Worm (Caenorhabditis elegans): ENCODE results near the gene C45B11.5.

Gene C45B11.5

DNA sequence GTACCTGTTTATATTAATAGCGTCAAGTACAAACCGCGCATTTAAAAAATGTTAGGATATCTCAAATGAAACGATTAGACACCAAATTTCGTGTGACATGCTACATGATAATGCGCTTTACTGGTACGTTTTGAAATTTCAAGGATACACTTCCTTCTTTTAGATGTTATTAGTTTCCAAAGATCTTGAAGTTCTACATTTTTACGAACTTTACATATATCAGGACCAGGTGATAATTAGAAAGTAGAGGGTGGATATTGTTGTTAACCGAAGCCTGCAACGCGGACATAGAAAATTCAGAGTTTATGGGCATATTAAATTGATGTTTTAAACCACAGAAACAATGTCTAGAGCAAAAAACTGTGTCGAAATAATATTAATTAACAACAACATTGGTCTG, 28.4 kb upstream of the C45B11.5 start:
- no peak for TF ChIP-seq ama-1 (optimal IDR thresholded peaks at IDR 0.05)

DNA sequence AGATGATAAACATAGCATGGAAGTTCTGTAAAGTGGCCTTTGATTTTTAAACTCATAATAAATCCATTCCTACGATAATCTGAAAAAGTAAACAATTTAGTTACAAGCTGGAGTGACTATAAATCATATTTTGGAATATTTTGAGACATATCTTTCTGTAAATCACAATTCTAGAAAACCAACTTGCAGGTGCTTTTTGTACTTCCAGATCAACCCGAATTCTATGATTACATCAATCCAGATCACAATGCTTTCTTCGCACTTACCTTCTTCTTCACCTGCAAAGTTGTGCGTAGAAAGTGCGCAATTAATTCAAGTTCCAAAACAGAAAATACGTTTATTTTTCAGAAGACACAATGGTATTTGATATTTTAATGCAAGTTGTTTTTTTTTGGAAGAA, 26.8 kb upstream of the C45B11.5 start:
- TF ChIP-seq nhr-77 (tag; optimal IDR thresholded peaks at IDR 0.05) = no peak
- no peak for TF ChIP-seq pqm-1 (tag; optimal IDR thresholded peaks at IDR 0.05)
- no peak for TF ChIP-seq ceh-82 (tag; optimal IDR thresholded peaks at IDR 0.05)
- no peak for TF ChIP-seq unc-62 (GFP tag; optimal IDR thresholded peaks at IDR 0.05)

- TF ChIP-seq nhr-77 (tag; optimal IDR thresholded peaks at IDR 0.05) (no peak), nhr-76 (tag; optimal IDR thresholded peaks at IDR 0.05) (no peak), nhr-23 (tag; optimal IDR thresholded peaks at IDR 0.05) (no peak), fkh-2 (tag; optimal IDR thresholded peaks at IDR 0.05) (no peak), nhr-43 (tag; optimal IDR thresholded peaks at IDR 0.05; ENCODE audit: poor library complexity, severe bottlenecking) (no peak), aly-2 (tag; optimal IDR thresholded peaks at IDR 0.05) (no peak), ztf-11 (tag; optimal IDR thresholded peaks at IDR 0.05) (no peak), mdl-1 (tag; optimal IDR thresholded peaks at IDR 0.05) (no peak), pha-4 (tag; optimal IDR thresholded peaks at IDR 0.05) (no peak), daf-12 (tag; optimal IDR thresholded peaks at IDR 0.05) (no peak)
Observed at ce11 chrV:11016846-11017553, 24.6 kb upstream of the C45B11.5 start.

ce11 chrV:11022817-11023216, 18.8 kb upstream of the C45B11.5 start, which contains the start of the genes C13G3.12 and hot-6:
C13G3.12 (minus strand) TSS chrV:11022917.
hot-6 (minus strand) TSS chrV:11022937.
- no peak for TF ChIP-seq nhr-67 (tag; optimal IDR thresholded peaks at IDR 0.05)
- TF ChIP-seq ztf-4 (tag; optimal IDR thresholded peaks at IDR 0.05) = no peak
- TF ChIP-seq nhr-11 (tag; optimal IDR thresholded peaks at IDR 0.05) = no peak

ce11 chrV:11027740-11028139, 13.9 kb upstream of the C45B11.5 start:
- TF ChIP-seq ceh-28 (tag; optimal IDR thresholded peaks at IDR 0.05) = no peak
- no peak for TF ChIP-seq elt-3 (tag; optimal IDR thresholded peaks at IDR 0.05)
- no peak for TF ChIP-seq nhr-28 (tag; optimal IDR thresholded peaks at IDR 0.05)
- TF ChIP-seq jun-1 (tag; optimal IDR thresholded peaks at IDR 0.05) = no peak
- no peak for TF ChIP-seq fkh-2 (tag; optimal IDR thresholded peaks at IDR 0.05)
- no peak for TF ChIP-seq aly-2 (tag; optimal IDR thresholded peaks at IDR 0.05)
- no peak for TF ChIP-seq hmg-11 (tag; optimal IDR thresholded peaks at IDR 0.05)
- TF ChIP-seq fkh-10 (GFP tag; optimal IDR thresholded peaks at IDR 0.05) = no peak
- TF ChIP-seq nhr-237 (tag; optimal IDR thresholded peaks at IDR 0.05) = no peak
- no peak for TF ChIP-seq sea-2 (GFP tag; optimal IDR thresholded peaks at IDR 0.05)
- TF ChIP-seq nhr-25 (tag; optimal IDR thresholded peaks at IDR 0.05) = no peak
- no peak for TF ChIP-seq ztf-4 (tag; optimal IDR thresholded peaks at IDR 0.05)
- no peak for TF ChIP-seq zag-1 (tag; optimal IDR thresholded peaks at IDR 0.05)
- TF ChIP-seq egl-5 (tag; optimal IDR thresholded peaks at IDR 0.05) = no peak
- TF ChIP-seq mml-1 (tag; optimal IDR thresholded peaks at IDR 0.05) = no peak
- no peak for TF ChIP-seq tbx-2 (tag; optimal IDR thresholded peaks at IDR 0.05)
- TF ChIP-seq lin-15B (tag; optimal IDR thresholded peaks at IDR 0.05) = no peak

DNA sequence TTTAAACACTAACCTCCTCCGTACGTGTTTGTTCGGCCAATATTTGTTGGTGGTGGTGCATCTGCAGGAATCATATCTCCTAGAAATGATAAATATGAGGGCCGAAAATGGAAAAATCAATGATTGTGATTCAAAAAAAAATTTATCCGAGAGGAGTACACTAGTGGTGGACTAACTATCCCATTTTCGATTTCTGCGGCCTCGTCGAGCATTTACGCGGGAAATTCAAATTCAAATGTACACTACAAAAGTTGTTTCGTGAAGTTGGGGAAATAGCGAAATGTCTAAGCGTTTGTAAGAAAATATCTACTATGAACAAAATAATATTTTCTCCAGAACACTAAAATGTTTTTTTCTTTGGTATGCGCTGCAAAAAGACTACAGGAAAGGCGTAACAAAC, 12.3 kb upstream of the C45B11.5 start:
- TF ChIP-seq nhr-77 (tag; optimal IDR thresholded peaks at IDR 0.05) (no peak), fkh-10 (GFP tag; optimal IDR thresholded peaks at IDR 0.05) (no peak), nhr-12 (tag; optimal IDR thresholded peaks at IDR 0.05) (no peak), nhr-237 (tag; optimal IDR thresholded peaks at IDR 0.05) (no peak), nhr-23 (tag; optimal IDR thresholded peaks at IDR 0.05) (peak; percentile 69), nhr-76 (tag; optimal IDR thresholded peaks at IDR 0.05) (no peak), fos-1 (tag; optimal IDR thresholded peaks at IDR 0.05) (no peak), unc-62 (GFP tag; optimal IDR thresholded peaks at IDR 0.05) (no peak), hmg-11 (tag; optimal IDR thresholded peaks at IDR 0.05) (peak; percentile 29), lin-15B (tag; optimal IDR thresholded peaks at IDR 0.05) (peak; percentile 59), jun-1 (tag; optimal IDR thresholded peaks at IDR 0.05) (peak; percentile 12), snpc-4 (tag; optimal IDR thresholded peaks at IDR 0.05) (no peak), pha-4 (tag; optimal IDR thresholded peaks at IDR 0.05) (peak; percentile 74), skn-1 (tag; optimal IDR thresholded peaks at IDR 0.05) (no peak), nhr-11 (tag; optimal IDR thresholded peaks at IDR 0.05) (no peak), ZK546.5 (tag; optimal IDR thresholded peaks at IDR 0.05) (no peak), mdl-1 (tag; optimal IDR thresholded peaks at IDR 0.05) (no peak), ceh-82 (tag; optimal IDR thresholded peaks at IDR 0.05) (no peak), ceh-28 (tag; optimal IDR thresholded peaks at IDR 0.05) (peak; percentile 43), egl-27 (tag; optimal IDR thresholded peaks at IDR 0.05) (no peak), ceh-16 (tag; optimal IDR thresholded peaks at IDR 0.05) (no peak), mml-1 (tag; optimal IDR thresholded peaks at IDR 0.05) (no peak), nhr-67 (tag; optimal IDR thresholded peaks at IDR 0.05) (no peak), lsy-12 (tag; optimal IDR thresholded peaks at IDR 0.05) (peak; percentile 30), nhr-43 (tag; optimal IDR thresholded peaks at IDR 0.05; ENCODE audit: poor library complexity, severe bottlenecking) (peak; percentile 84), ceh-9 (tag; optimal IDR thresholded peaks at IDR 0.05) (no peak), aly-2 (tag; optimal IDR thresholded peaks at IDR 0.05) (no peak), tbx-2 (tag; optimal IDR thresholded peaks at IDR 0.05) (no peak), elt-2 (tag; optimal IDR thresholded peaks at IDR 0.05) (peak; percentile 18)
